Fruit fly (Drosophila melanogaster): Measurements from ENCODE around the gene CG9004.

DNA sequence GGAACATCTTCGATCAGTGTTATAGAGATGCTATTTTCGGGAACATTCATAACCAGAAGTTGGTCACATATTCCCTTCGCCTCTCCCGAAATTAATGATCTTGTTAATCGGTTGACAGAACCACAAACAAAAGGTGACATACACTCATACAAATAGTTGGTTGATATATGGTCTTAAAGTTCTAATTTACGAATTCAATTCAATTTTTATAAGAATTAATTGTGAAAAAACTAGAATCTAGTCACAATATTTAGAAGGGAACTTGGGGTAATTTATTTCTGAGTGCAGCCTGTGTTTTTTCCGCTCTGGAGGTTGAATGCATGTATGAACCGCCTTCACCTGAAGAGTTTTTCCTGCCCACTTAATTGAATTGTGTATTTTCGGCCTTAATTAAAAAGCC is 26.3 kb downstream of the CG9004 start:
- TF ChIP-seq CG10669 (GFP tag; optimal IDR thresholded peaks at IDR 0.05) (no peak), lz (GFP tag; optimal IDR thresholded peaks at IDR 0.05) (no peak), Eip75B (GFP tag; optimal IDR thresholded peaks at IDR 0.05) (no peak), CG6163 (GFP tag; IDR thresholded peaks at IDR 0.05) (no peak), salr (GFP tag; optimal IDR thresholded peaks at IDR 0.05) (no peak), CG6276 (GFP tag; optimal IDR thresholded peaks at IDR 0.05) (no peak), CG16779 (tag; optimal IDR thresholded peaks at IDR 0.05) (no peak), CG9139 (GFP tag; optimal IDR thresholded peaks at IDR 0.05) (no peak), svp (GFP tag) (no peak), cyc (GFP tag; optimal IDR thresholded peaks at IDR 0.05) (no peak), CG6808 (GFP tag; optimal IDR thresholded peaks at IDR 0.05) (no peak), topi (GFP tag; optimal IDR thresholded peaks at IDR 0.05) (no peak), CG6792 (GFP tag; optimal IDR thresholded peaks at IDR 0.05) (no peak), CG6854 (GFP tag; optimal IDR thresholded peaks at IDR 0.05) (no peak)

All from whole organism, prepupa.